Worm (Caenorhabditis elegans): Measurements from ENCODE around the gene atrn-1.

Gene atrn-1

ce11 chrX:14706698-14707285, 4.6 kb upstream of the atrn-1 start, which contains the start of gene tmem-184 (continued):
- TF ChIP-seq bed-1 (GFP tag; IDR thresholded peaks at IDR 0.05) (no peak), D2030.7 (GFP tag; IDR thresholded peaks at IDR 0.05) (no peak), madf-6 (GFP tag; IDR thresholded peaks at IDR 0.05) (no peak), nhr-120 (GFP tag; IDR thresholded peaks at IDR 0.05) (no peak), C17E4.6 (GFP tag; IDR thresholded peaks at IDR 0.05) (no peak), mel-28 (tag; optimal IDR thresholded peaks at IDR 0.05; ENCODE audit: borderline replicate concordance) (no peak), Y53G8AR.9 (GFP tag; conservative IDR thresholded peaks at IDR 0.05) (no peak), fkh-3 (tag; optimal IDR thresholded peaks at IDR 0.05) (no peak), ztf-22 (GFP tag; optimal IDR thresholded peaks at IDR 0.05) (peak; percentile 22), efl-1 (GFP tag; optimal IDR thresholded peaks at IDR 0.05) (no peak), B0261.1 (tag; optimal IDR thresholded peaks at IDR 0.05) (no peak), B0035.1 (tag; optimal IDR thresholded peaks at IDR 0.05) (no peak), rcor-1 (GFP tag; IDR thresholded peaks at IDR 0.05) (no peak), pha-4 (tag; optimal IDR thresholded peaks at IDR 0.05) (peak; percentile 80), nfya-2 (GFP tag; IDR thresholded peaks at IDR 0.05) (no peak), F52B5.7 (tag; optimal IDR thresholded peaks at IDR 0.05) (no peak), ceh-100 (GFP tag; IDR thresholded peaks at IDR 0.05) (no peak), madf-3 (GFP tag; IDR thresholded peaks at IDR 0.05) (no peak), let-526 (GFP tag; IDR thresholded peaks at IDR 0.05) (no peak), F33H1.4 (GFP tag; IDR thresholded peaks at IDR 0.05) (no peak), tlf-1 (GFP tag; optimal IDR thresholded peaks at IDR 0.05) (no peak), bed-2 (GFP tag; IDR thresholded peaks at IDR 0.05) (no peak)

- no peak for TF ChIP-seq hlh-26 (GFP tag; conservative IDR thresholded peaks at IDR 0.05)
- peak; percentile 27 for TF ChIP-seq T07F8.4 (tag; optimal IDR thresholded peaks at IDR 0.05)
- TF ChIP-seq hmg-1.2 (GFP tag; IDR thresholded peaks at IDR 0.05), result peak; percentile 62
- TF ChIP-seq tbp1 (GFP tag; optimal IDR thresholded peaks at IDR 0.05), result peak; percentile 51
- TF ChIP-seq F22D6.2 (tag; optimal IDR thresholded peaks at IDR 0.05), result peak; percentile 44
- TF ChIP-seq C06A6.2 (GFP tag; conservative IDR thresholded peaks at IDR 0.05), result peak; percentile 89
- peak; percentile 53 for TF ChIP-seq ZK185.1 (tag; optimal IDR thresholded peaks at IDR 0.05; ENCODE audit: poor library complexity, severe bottlenecking)
- TF ChIP-seq nhr-80 (tag; optimal IDR thresholded peaks at IDR 0.05), result peak; percentile 80
- TF ChIP-seq let-607 (tag; optimal IDR thresholded peaks at IDR 0.05), result peak; percentile 33 to 71
- TF ChIP-seq B0035.1 (tag; optimal IDR thresholded peaks at IDR 0.05), result peak; percentile 40
- TF ChIP-seq ztf-18 (tag; optimal IDR thresholded peaks at IDR 0.05), result peak; percentile 62
- peak; percentile 52; the same call in 1 of the 2 replicates for TF ChIP-seq ceh-100 (GFP tag; IDR thresholded peaks at IDR 0.05)
- TF ChIP-seq aptf-2 (GFP tag; conservative IDR thresholded peaks at IDR 0.05), result no peak
- peak; percentile 11 for TF ChIP-seq ets-4 (GFP tag; optimal IDR thresholded peaks at IDR 0.05)
- peak; percentile 92 for TF ChIP-seq ceh-27 (GFP tag; optimal IDR thresholded peaks at IDR 0.05)
- 0 out of 2 replicates have a peak, but pooled peaks have one; percentile 22 for TF ChIP-seq madf-6 (GFP tag; IDR thresholded peaks at IDR 0.05)
- peak; percentile 98 for TF ChIP-seq egrh-3 (GFP tag; IDR thresholded peaks at IDR 0.05)
- peak; percentile 68 for TF ChIP-seq cebp-1 (GFP tag; IDR thresholded peaks at IDR 0.05)
- TF ChIP-seq cebp-1 (tag; optimal IDR thresholded peaks at IDR 0.05), result peak; percentile 90
- peak; percentile 55 for TF ChIP-seq lin-54 (GFP tag; optimal IDR thresholded peaks at IDR 0.05)
- peak; percentile 52 for TF ChIP-seq die-1 (tag; optimal IDR thresholded peaks at IDR 0.05)
- TF ChIP-seq chd-7 (tag; optimal IDR thresholded peaks at IDR 0.05), result peak; percentile 83
- TF ChIP-seq lin-40 (tag; optimal IDR thresholded peaks at IDR 0.05), result peak; percentile 95
- peak; percentile 82 for TF ChIP-seq gei-17 (GFP tag; optimal IDR thresholded peaks at IDR 0.05)
- peak; percentile 95 for TF ChIP-seq attf-5 (GFP tag; optimal IDR thresholded peaks at IDR 0.05)
- TF ChIP-seq Y56A3A.18 (GFP tag; IDR thresholded peaks at IDR 0.05), result no peak
- TF ChIP-seq pbrm-1 (GFP tag; IDR thresholded peaks at IDR 0.05), result peak; percentile 67
- TF ChIP-seq aptf-3 (GFP tag; IDR thresholded peaks at IDR 0.05), result 0 out of 2 replicates have a peak, but pooled peaks have one; percentile 40
- no peak for TF ChIP-seq sdz-38 (tag; optimal IDR thresholded peaks at IDR 0.05)
Observed at ce11 chrX:14708176-14708642, 3.2 kb upstream of the atrn-1 start.

All from whole organism, young adult.